Fruit fly (Drosophila melanogaster) whole organism, embryonic: ENCODE measurements around the gene Tim17a1.

Source experiments
- CG1024 ChIP-seq: fragments of 200-800 bp; sonication (Bioruptor generic); IDR thresholded peaks from 2 replicates; pipeline ENCODE4 v1.3.6; 2022; ENCODE audit warnings: missing biosample characterization, missing genetic modification characterization
- CG10267 ChIP-seq: fragments of 200-800 bp; sonication (Bioruptor generic); optimal IDR thresholded peaks from 2 replicates; lab custom pipeline; 2018; ENCODE audit warnings: missing biosample characterization, mild to moderate bottlenecking, missing genetic modification characterization, moderate library complexity
- CG10366 ChIP-seq: fragments of 200-800 bp; sonication (Bioruptor generic); IDR thresholded peaks from 2 replicates; pipeline ENCODE4 v1.3.6; 2022; ENCODE audit warnings: missing biosample characterization, missing genetic modification characterization
- CG11560 ChIP-seq: fragments of 200-800 bp; sonication (Bioruptor generic); IDR thresholded peaks from 3 replicates; pipeline ENCODE4 v1.3.6; 2022; ENCODE audit warnings: missing biosample characterization, missing genetic modification characterization
- CG12155 ChIP-seq: fragments of 200-800 bp; sonication (Bioruptor generic); optimal IDR thresholded peaks from 3 replicates; lab custom pipeline; 2016; ENCODE audit warnings: missing biosample characterization, missing genetic modification characterization
- CG14710 ChIP-seq: fragments of 200-800 bp; sonication (Bioruptor generic); optimal IDR thresholded peaks from 3 replicates; lab custom pipeline; 2019; ENCODE audit warnings: missing biosample characterization, mild to moderate bottlenecking, missing genetic modification characterization, moderate library complexity
- CG14965 ChIP-seq: fragments of 200-800 bp; sonication (Bioruptor generic); optimal IDR thresholded peaks from 2 replicates; lab custom pipeline; 2016; ENCODE audit warnings: missing biosample characterization, missing genetic modification characterization, borderline replicate concordance
- CG15696 ChIP-seq: fragments of 200-800 bp; sonication (Bioruptor generic); optimal IDR thresholded peaks from 2 replicates; lab custom pipeline; 2019; ENCODE audit warnings: missing biosample characterization, mild to moderate bottlenecking, missing genetic modification characterization, moderate library complexity
- CG16813 ChIP-seq: fragments of 200-800 bp; sonication (Bioruptor generic); IDR thresholded peaks from 3 replicates; pipeline ENCODE4 v1.3.6; 2022; ENCODE audit warnings: missing biosample characterization, missing genetic modification characterization; ENCODE audit not compliant: partially characterized antibody
- CG17186 ChIP-seq: fragments of 200-800 bp; sonication (Bioruptor generic); optimal IDR thresholded peaks from 3 replicates; lab custom pipeline; 2017; ENCODE audit warnings: missing biosample characterization, missing genetic modification reagents, missing genetic modification characterization
- CG18011 ChIP-seq: fragments of 200-800 bp; sonication (Bioruptor generic); optimal IDR thresholded peaks from 2 replicates; lab custom pipeline; 2017; ENCODE audit warnings: missing biosample characterization, missing genetic modification characterization, mild to moderate bottlenecking, moderate library complexity, missing genotype
- CG4360 ChIP-seq: fragments of 200-800 bp; sonication (Bioruptor generic); IDR thresholded peaks from 2 replicates; pipeline ENCODE4 v1.3.6; 2022; ENCODE audit warnings: missing biosample characterization, missing genetic modification characterization
- CG4404 ChIP-seq: fragments of 200-800 bp; sonication (Bioruptor generic); IDR thresholded peaks from 2 replicates; pipeline ENCODE4 v1.3.6; 2022; ENCODE audit warnings: missing biosample characterization, missing genetic modification characterization
- CG4707 ChIP-seq: fragments of 200-800 bp; sonication (Bioruptor generic); optimal IDR thresholded peaks from 2 replicates; lab custom pipeline; 2018; ENCODE audit warnings: missing biosample characterization, mild to moderate bottlenecking, missing genetic modification characterization, moderate library complexity
- CG4820 ChIP-seq: fragments of 200-800 bp; sonication (Bioruptor generic); optimal IDR thresholded peaks from 3 replicates; lab custom pipeline; 2016; ENCODE audit warnings: missing biosample characterization, missing genetic modification characterization
- CG7271 ChIP-seq: fragments of 200-800 bp; sonication (Bioruptor generic); optimal IDR thresholded peaks from 2 replicates; lab custom pipeline; 2018; ENCODE audit warnings: missing biosample characterization, mild to moderate bottlenecking, missing genetic modification characterization, moderate library complexity
- CG8924 ChIP-seq: fragments of 200-800 bp; optimal IDR thresholded peaks from 3 replicates; lab custom pipeline; 2019; ENCODE audit warnings: missing biosample characterization, mild to moderate bottlenecking, missing genetic modification characterization, moderate library complexity
- CG8944 ChIP-seq: fragments of 200-800 bp; sonication (Bioruptor generic); optimal IDR thresholded peaks from 3 replicates; lab custom pipeline; 2016; ENCODE audit warnings: missing biosample characterization, missing genetic modification characterization
- CG9817 ChIP-seq: fragments of 200-800 bp; sonication (Bioruptor generic); optimal IDR thresholded peaks from 2 replicates; lab custom pipeline; 2018; ENCODE audit warnings: missing biosample characterization, mild to moderate bottlenecking, missing genetic modification characterization, moderate library complexity
- Dad ChIP-seq: fragments of 200-800 bp; sonication (Bioruptor generic); optimal IDR thresholded peaks from 3 replicates; lab custom pipeline; 2016; ENCODE audit warnings: missing biosample characterization, missing genetic modification characterization
- Dll ChIP-seq: fragments of 200-800 bp; sonication (Bioruptor generic); IDR thresholded peaks from 4 replicates; pipeline ENCODE4 v1.3.6; 2022; ENCODE audit warnings: missing biosample characterization, missing genetic modification characterization; ENCODE audit not compliant: partially characterized antibody
- Fer1 ChIP-seq: fragments of 200-800 bp; sonication (Bioruptor generic); optimal IDR thresholded peaks from 2 replicates; lab custom pipeline; 2017; ENCODE audit warnings: missing biosample characterization, mild to moderate bottlenecking, missing genetic modification characterization
- Fer2 ChIP-seq: fragments of 200-800 bp; sonication (Bioruptor generic); optimal IDR thresholded peaks from 2 replicates; lab custom pipeline; 2018; ENCODE audit warnings: missing biosample characterization, mild to moderate bottlenecking, missing genetic modification characterization, moderate library complexity
- Fer3 ChIP-seq: fragments of 200-800 bp; sonication (Bioruptor generic); optimal IDR thresholded peaks from 2 replicates; lab custom pipeline; 2018; ENCODE audit warnings: missing biosample characterization, mild to moderate bottlenecking, missing genetic modification characterization, moderate library complexity
- Gsc ChIP-seq: fragments of 200-800 bp; sonication (Bioruptor generic); IDR thresholded peaks from 2 replicates; pipeline ENCODE4 v1.3.6; 2022; ENCODE audit warnings: missing biosample characterization, missing genetic modification characterization
- Hmx ChIP-seq: fragments of 200-800 bp; sonication (Bioruptor generic); optimal IDR thresholded peaks from 2 replicates; lab custom pipeline; 2016; ENCODE audit warnings: missing biosample characterization, missing genetic modification characterization
- Jarid2 ChIP-seq: fragments of 200-800 bp; sonication (Bioruptor generic); optimal IDR thresholded peaks from 3 replicates; lab custom pipeline; 2017; ENCODE audit warnings: mild to moderate bottlenecking, missing biosample characterization, missing genetic modification reagents, missing genetic modification characterization
- Spps ChIP-seq: fragments of 200-800 bp; sonication (Bioruptor generic); optimal IDR thresholded peaks from 2 replicates; lab custom pipeline; 2018; ENCODE audit warnings: missing biosample characterization, mild to moderate bottlenecking, missing genetic modification characterization
- TFAM ChIP-seq: fragments of 200-800 bp; sonication (Bioruptor generic); optimal IDR thresholded peaks from 2 replicates; lab custom pipeline; 2017; ENCODE audit warnings: missing biosample characterization, missing genetic modification characterization, inconsistent platforms
- Trl ChIP-seq, 3 experiments: fragments of >200 bp in 2 of 3; fragments of 200-800 bp in 1 of 3; sonication (Bioruptor generic) in 1 of 3; optimal IDR thresholded peaks; 2 replicates in 1 of 3; 3 replicates in 2 of 3; lab custom pipeline; 2016 to 2017; ENCODE audit warnings: missing biosample characterization in 1 of 3, missing genetic modification characterization in 1 of 3
- Vsx1 ChIP-seq: fragments of 200-800 bp; sonication (Bioruptor generic); optimal IDR thresholded peaks from 2 replicates; lab custom pipeline; 2017; ENCODE audit warnings: missing biosample characterization, mild to moderate bottlenecking, missing genetic modification characterization, missing genetic modification reagents
- amos ChIP-seq: fragments of 200-800 bp; sonication (Bioruptor generic); IDR thresholded peaks from 2 replicates; pipeline ENCODE4 v1.3.6; 2022; ENCODE audit warnings: missing biosample characterization, missing genetic modification characterization; ENCODE audit not compliant: partially characterized antibody
- bab2 ChIP-seq: fragments of 200-800 bp; sonication (Bioruptor generic); optimal IDR thresholded peaks from 2 replicates; lab custom pipeline; 2016; ENCODE audit warnings: missing biosample characterization, missing genetic modification characterization
- bbx ChIP-seq: fragments of 200-800 bp; sonication (Bioruptor generic); IDR thresholded peaks from 2 replicates; pipeline ENCODE4 v1.3.6; 2022; ENCODE audit warnings: missing biosample characterization, missing genetic modification characterization; ENCODE audit not compliant: partially characterized antibody
- crp ChIP-seq, 2 experiments: fragments of 200-800 bp; sonication (Bioruptor generic); optimal IDR thresholded peaks; 2 replicates in 1 of 2; 3 replicates in 1 of 2; lab custom pipeline; 2017; ENCODE audit warnings: missing biosample characterization in 2 of 2, missing genetic modification characterization in 2 of 2, mild to moderate bottlenecking in 1 of 2, moderate library complexity in 1 of 2
- dati ChIP-seq: fragments of 200-800 bp; sonication (Bioruptor generic); IDR thresholded peaks from 2 replicates; pipeline ENCODE4 v1.3.6; 2022; ENCODE audit warnings: missing biosample characterization, missing genetic modification characterization
- dm ChIP-seq: fragments of 200-800 bp; sonication (Bioruptor generic); optimal IDR thresholded peaks from 3 replicates; lab custom pipeline; 2016; ENCODE audit warnings: missing biosample characterization, missing genetic modification characterization
- fd64A ChIP-seq: fragments of 200-800 bp; sonication (Bioruptor generic); optimal IDR thresholded peaks from 3 replicates; lab custom pipeline; 2018; ENCODE audit warnings: missing biosample characterization, mild to moderate bottlenecking, missing genetic modification characterization
- jing ChIP-seq: fragments of 200-800 bp; sonication (Bioruptor generic); optimal IDR thresholded peaks from 2 replicates; lab custom pipeline; 2018; ENCODE audit warnings: missing biosample characterization, mild to moderate bottlenecking, missing genetic modification characterization
- klu ChIP-seq: fragments of 200-800 bp; sonication (Bioruptor generic); IDR thresholded peaks from 2 replicates; pipeline ENCODE4 v1.3.6; 2022; ENCODE audit warnings: missing biosample characterization, missing genetic modification characterization
- odd ChIP-seq: fragments of 200-800 bp; sonication (Bioruptor generic); optimal IDR thresholded peaks from 2 replicates; lab custom pipeline; 2017; ENCODE audit warnings: missing biosample characterization, mild to moderate bottlenecking, missing genetic modification characterization
- pan ChIP-seq, 4 experiments: fragments of >200 bp in 3 of 4; fragments of 200-800 bp in 1 of 4; sonication (Bioruptor generic) in 1 of 4; optimal IDR thresholded peaks in 3 of 4; IDR thresholded peaks in 1 of 4; 2 replicates each; pipeline versions ENCODE4 v1.3.6 to Lab custom; 2017 to 2022; ENCODE audit warnings: missing biosample characterization in 2 of 4, missing genetic modification characterization in 2 of 4, mixed read lengths in 1 of 4
- pho ChIP-seq: fragments of 200-800 bp; sonication (Bioruptor generic); optimal IDR thresholded peaks from 2 replicates; lab custom pipeline; 2016; ENCODE audit warnings: missing biosample characterization, missing genetic modification characterization
- sc ChIP-seq, 3 experiments: fragments of >200 bp in 2 of 3; fragments of 200-800 bp in 1 of 3; sonication (Bioruptor generic) in 1 of 3; optimal IDR thresholded peaks; 2 replicates in 2 of 3; 3 replicates in 1 of 3; lab custom pipeline; 2017; ENCODE audit warnings: mild to moderate bottlenecking in 1 of 3, missing biosample characterization in 1 of 3, missing genetic modification characterization in 1 of 3, missing genetic modification reagents in 1 of 3
- sd ChIP-seq: fragments of 200-800 bp; sonication (Bioruptor generic); optimal IDR thresholded peaks from 3 replicates; lab custom pipeline; 2018; ENCODE audit warnings: missing biosample characterization, mild to moderate bottlenecking, missing genetic modification characterization, moderate library complexity
- so ChIP-seq: fragments of 200-800 bp; sonication (Bioruptor generic); IDR thresholded peaks from 3 replicates; pipeline ENCODE4 v1.3.6; 2022; ENCODE audit warnings: missing biosample characterization, missing genetic modification characterization
- toy ChIP-seq: fragments of 200-800 bp; sonication (Bioruptor generic); IDR thresholded peaks from 2 replicates; pipeline ENCODE4 v1.3.6; 2022; ENCODE audit warnings: missing biosample characterization, missing genetic modification characterization
- tup ChIP-seq: fragments of 200-800 bp; sonication (Bioruptor generic); optimal IDR thresholded peaks from 2 replicates; lab custom pipeline; 2016; ENCODE audit warnings: missing biosample characterization, mild to moderate bottlenecking, missing genetic modification characterization, moderate library complexity
- unc-4 ChIP-seq: fragments of 200-800 bp; sonication (Bioruptor generic); IDR thresholded peaks from 2 replicates; pipeline ENCODE4 v1.3.6; 2022; ENCODE audit warnings: missing biosample characterization, missing genetic modification characterization; ENCODE audit not compliant: partially characterized antibody

The Tim17a1 gene

dm6 chr3R:12356044-12356443, 8.4 kb downstream of the Tim17a1 start, which contains the start of gene MBD-R2 (continued):
- TF ChIP-seq sc (optimal IDR thresholded peaks at IDR 0.05; lab: Kevin White, UChicago): no peak
- TF ChIP-seq sc (GFP tag; optimal IDR thresholded peaks at IDR 0.05; lab: Kevin White, UChicago): no peak
- no peak for TF ChIP-seq Hmx (GFP tag; lab: Kevin White, UChicago)
- TF ChIP-seq bab2 (GFP tag; lab: Kevin White, UChicago): no peak
- no peak for TF ChIP-seq CG12155 (GFP tag; lab: Kevin White, UChicago)
- TF ChIP-seq dati (GFP tag; lab: Robert Waterston, UW): no peak
- TF ChIP-seq CG4404 (GFP tag; lab: Robert Waterston, UW): no peak
- no peak for TF ChIP-seq Gsc (GFP tag; lab: Robert Waterston, UW)
- TF ChIP-seq CG10267 (tag; lab: Kevin White, UChicago): peak; percentile 41
- no peak for TF ChIP-seq CG7271 (tag; lab: Kevin White, UChicago)
- TF ChIP-seq CG16813 (GFP tag; lab: Robert Waterston, UW): peak; percentile 69
- no peak for TF ChIP-seq tup (GFP tag; lab: Kevin White, UChicago)
- no peak for TF ChIP-seq sd (tag; lab: Kevin White, UChicago)
- no peak for TF ChIP-seq Fer2 (tag; lab: Kevin White, UChicago)
- no peak for TF ChIP-seq Jarid2 (GFP tag; lab: Kevin White, UChicago)
- TF ChIP-seq CG10366 (GFP tag; lab: Robert Waterston, UW): no peak
- no peak for TF ChIP-seq toy (GFP tag; lab: Robert Waterston, UW)
- no peak for TF ChIP-seq TFAM
- no peak for TF ChIP-seq CG4820
- no peak for TF ChIP-seq CG15696 (tag; lab: Kevin White, UChicago)
- TF ChIP-seq CG1024 (GFP tag; lab: Robert Waterston, UW): no peak
- no peak for TF ChIP-seq CG4707
- no peak for TF ChIP-seq Fer1 (GFP tag; lab: Kevin White, UChicago)
- TF ChIP-seq CG9817 (tag; lab: Kevin White, UChicago): no peak
- peak; percentile 75 for TF ChIP-seq amos (GFP tag; lab: Robert Waterston, UW)
- TF ChIP-seq CG8924 (tag; lab: Kevin White, UChicago): no peak
- no peak for TF ChIP-seq Trl (optimal IDR thresholded peaks at IDR 0.05; lab: Kevin White, UChicago)
- no peak for TF ChIP-seq Trl (GFP tag; optimal IDR thresholded peaks at IDR 0.05; lab: Kevin White, UChicago)
- no peak for TF ChIP-seq CG18011 (GFP tag; lab: Kevin White, UChicago)
- no peak for TF ChIP-seq crp (GFP tag; optimal IDR thresholded peaks at IDR 0.05; lab: Kevin White, UChicago)
- TF ChIP-seq bbx (GFP tag; lab: Robert Waterston, UW): peak; percentile 61
- peak; percentile 78 for TF ChIP-seq Dll (GFP tag; lab: Robert Waterston, UW)
- no peak for TF ChIP-seq dm
- TF ChIP-seq CG14965 (GFP tag; lab: Kevin White, UChicago): no peak
- TF ChIP-seq CG4360 (GFP tag; lab: Robert Waterston, UW): no peak
- TF ChIP-seq odd (GFP tag; lab: Kevin White, UChicago): no peak
- no peak for TF ChIP-seq Fer3 (tag; lab: Kevin White, UChicago)
- no peak for TF ChIP-seq pho
- no peak for TF ChIP-seq so (GFP tag; lab: Robert Waterston, UW)
- peak; percentile 51 for TF ChIP-seq CG17186
- TF ChIP-seq CG14710 (tag; lab: Kevin White, UChicago): peak; percentile 46
- no peak for TF ChIP-seq fd64A (GFP tag; lab: Kevin White, UChicago)
- no peak for TF ChIP-seq pan (optimal IDR thresholded peaks at IDR 0.05; lab: Kevin White, UChicago)
- TF ChIP-seq pan (GFP tag; optimal IDR thresholded peaks at IDR 0.05 in 1 of 2, IDR thresholded peaks at IDR 0.05 in 1 of 2): no peak
- no peak for TF ChIP-seq klu (GFP tag; lab: Robert Waterston, UW)
- TF ChIP-seq jing (GFP tag; lab: Kevin White, UChicago): no peak
- TF ChIP-seq CG11560 (tag; lab: Robert Waterston, UW): no peak
- TF ChIP-seq Vsx1 (GFP tag; lab: Kevin White, UChicago): no peak
- TF ChIP-seq Spps (tag; lab: Kevin White, UChicago): no peak
- no peak for TF ChIP-seq CG8944 (GFP tag; lab: Kevin White, UChicago)
- no peak for TF ChIP-seq Dad (GFP tag; lab: Kevin White, UChicago)
- peak; percentile 80 for TF ChIP-seq unc-4 (GFP tag; lab: Robert Waterston, UW)
